Worm (Caenorhabditis elegans): ENCODE data around the gene ZK1067.3.

The ZK1067.3 gene

ce11 chrII:9211684-9212083 lies 11.4 kb upstream of the ZK1067.3 start (continued):
- TF ChIP-seq hlh-17 (GFP tag; optimal IDR thresholded peaks at IDR 0.05; ENCODE audit: borderline replicate concordance), result no peak
- TF ChIP-seq hlh-4 (tag; optimal IDR thresholded peaks at IDR 0.05), result no peak
- no peak for TF ChIP-seq nhr-11 (tag; optimal IDR thresholded peaks at IDR 0.05)
- TF ChIP-seq swsn-7 (tag; optimal IDR thresholded peaks at IDR 0.05), result peak; percentile 14
- TF ChIP-seq blmp-1 (tag; optimal IDR thresholded peaks at IDR 0.05), result no peak
- no peak for TF ChIP-seq ztf-4 (tag; optimal IDR thresholded peaks at IDR 0.05)
- no peak for TF ChIP-seq tbx-2 (tag; optimal IDR thresholded peaks at IDR 0.05)
- TF ChIP-seq efl-1 (optimal IDR thresholded peaks at IDR 0.05), result peak in 1 of 2 experiments; percentile 32
- TF ChIP-seq efl-1 (GFP tag; optimal IDR thresholded peaks at IDR 0.05 in 1 of 2), result no peak
- TF ChIP-seq ama-1 (optimal IDR thresholded peaks at IDR 0.05), result no peak
- no peak for TF ChIP-seq lin-39 (tag; optimal IDR thresholded peaks at IDR 0.05)
- TF ChIP-seq ztf-11 (tag; optimal IDR thresholded peaks at IDR 0.05), result no peak

- TF ChIP-seq lin-15B (tag; optimal IDR thresholded peaks at IDR 0.05) (no peak), unc-30 (tag; optimal IDR thresholded peaks at IDR 0.05) (no peak), rnt-1 (tag; optimal IDR thresholded peaks at IDR 0.05) (no peak), mab-9 (GFP tag; IDR thresholded peaks at IDR 0.05) (no peak), C34B4.2 (tag; optimal IDR thresholded peaks at IDR 0.05) (no peak)
These were observed 9.9 kb upstream of the ZK1067.3 start, which contains the start of gene znfx-1 for ce11 chrII:9213055-9213708. Gene znfx-1 (plus strand): TSS chrII:9213658.

ce11 chrII:9227134-9227533 lies 4.1 kb downstream of the ZK1067.3 start, which contains the start of gene abu-14:
Gene abu-14 (minus strand): TSS chrII:9227214.
- TF ChIP-seq efl-1 (optimal IDR thresholded peaks at IDR 0.05) (no peak), efl-1 (GFP tag; optimal IDR thresholded peaks at IDR 0.05 in 1 of 2) (peak in 1 of 2 experiments; percentile 55), vab-15 (tag; optimal IDR thresholded peaks at IDR 0.05) (no peak)

DNA sequence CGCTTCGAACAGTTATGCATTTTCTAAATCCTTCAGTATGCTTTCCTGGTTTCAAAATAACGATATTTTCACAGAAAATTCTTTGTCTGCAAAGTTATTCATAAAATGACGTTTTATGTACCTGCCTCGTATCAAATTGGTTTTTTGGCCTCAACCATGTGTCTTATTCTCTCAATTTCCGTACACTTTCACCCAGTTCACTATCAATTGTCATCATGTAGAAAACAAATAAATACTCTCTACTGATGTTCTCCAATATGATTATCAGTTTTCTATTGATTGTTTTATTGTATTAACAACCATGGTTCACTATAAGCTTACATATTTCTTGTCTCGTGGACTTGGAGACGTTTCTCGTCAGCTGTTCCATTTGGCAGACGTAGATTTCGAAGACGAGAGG lies 8.2 kb downstream of the ZK1067.3 start, which contains the start of gene gst-13:
TSS of gene gst-13 (plus strand) at position 218 of the 400 bp plus-strand sequence.
- TF ChIP-seq Y116A8C.19 (tag; optimal IDR thresholded peaks at IDR 0.05; ENCODE audit: borderline replicate concordance), result no peak
- TF ChIP-seq lin-14 (GFP tag; optimal IDR thresholded peaks at IDR 0.05), result peak; percentile 64
- no peak for TF ChIP-seq aha-1 (tag; optimal IDR thresholded peaks at IDR 0.05)
- TF ChIP-seq skn-1 (tag; optimal IDR thresholded peaks at IDR 0.05), result peak; percentile 67
- no peak for TF ChIP-seq mab-9 (GFP tag; IDR thresholded peaks at IDR 0.05)
- no peak for TF ChIP-seq sox-4 (tag; optimal IDR thresholded peaks at IDR 0.05)
- peak in 2 of 6 experiments; percentile 8 to 46 for TF ChIP-seq elt-3 (tag; optimal IDR thresholded peaks at IDR 0.05)
- no peak for TF ChIP-seq ceh-90 (tag; optimal IDR thresholded peaks at IDR 0.05)
- TF ChIP-seq lin-35 (GFP tag; optimal IDR thresholded peaks at IDR 0.05), result peak in 1 of 2 experiments; percentile 34
- peak; percentile 6 for TF ChIP-seq nhr-71 (tag; optimal IDR thresholded peaks at IDR 0.05)
- TF ChIP-seq xbp-1 (tag; optimal IDR thresholded peaks at IDR 0.05), result no peak
- no peak for TF ChIP-seq nhr-47 (tag; optimal IDR thresholded peaks at IDR 0.05)
- TF ChIP-seq fos-1 (tag; optimal IDR thresholded peaks at IDR 0.05), result no peak
- TF ChIP-seq ets-5 (GFP tag; IDR thresholded peaks at IDR 0.05), result no peak
- peak; percentile 61 for TF ChIP-seq elt-2 (tag; optimal IDR thresholded peaks at IDR 0.05)
- TF ChIP-seq snpc-4 (tag; optimal IDR thresholded peaks at IDR 0.05), result no peak
- no peak for TF ChIP-seq sup-37 (GFP tag; optimal IDR thresholded peaks at IDR 0.05)
- no peak for TF ChIP-seq swsn-7 (tag; optimal IDR thresholded peaks at IDR 0.05)
- TF ChIP-seq ztf-4 (tag; optimal IDR thresholded peaks at IDR 0.05), result no peak
- TF ChIP-seq nhr-20 (tag; optimal IDR thresholded peaks at IDR 0.05), result peak; percentile 39
- no peak for TF ChIP-seq ceh-82 (tag; optimal IDR thresholded peaks at IDR 0.05)
- TF ChIP-seq unc-62 (GFP tag; optimal IDR thresholded peaks at IDR 0.05), result no peak
- peak; percentile 64 for TF ChIP-seq blmp-1 (tag; optimal IDR thresholded peaks at IDR 0.05)
- TF ChIP-seq hpl-2 (GFP tag; optimal IDR thresholded peaks at IDR 0.05), result no peak
- TF ChIP-seq mep-1 (tag; optimal IDR thresholded peaks at IDR 0.05), result no peak
- TF ChIP-seq pax-3 (tag; optimal IDR thresholded peaks at IDR 0.05), result no peak
- TF ChIP-seq ceh-63 (GFP tag; optimal IDR thresholded peaks at IDR 0.05), result no peak
- TF ChIP-seq nhr-12 (tag; optimal IDR thresholded peaks at IDR 0.05), result no peak
- TF ChIP-seq tlp-1 (tag; optimal IDR thresholded peaks at IDR 0.05), result no peak

Measured in whole organism, L1 larva.